Fruit fly (Drosophila melanogaster) whole organism, embryonic: ENCODE results near the gene ohgt.

Experiments
- BEAF-32 ChIP-seq: fragments of 200-800 bp; sonication (Bioruptor generic); optimal IDR thresholded peaks from 3 replicates; lab custom pipeline; 2017; ENCODE audit warnings: missing biosample characterization, missing genetic modification characterization, mild to moderate bottlenecking, moderate library complexity, missing genetic modification reagents
- Blimp-1 ChIP-seq: fragments of 200-800 bp; sonication (Bioruptor generic); optimal IDR thresholded peaks from 3 replicates; lab custom pipeline; 2018; ENCODE audit warnings: missing biosample characterization, missing genetic modification characterization, mild to moderate bottlenecking, moderate library complexity, missing genetic modification reagents
- CG11093 ChIP-seq: fragments of 200-800 bp; sonication (Bioruptor generic); IDR thresholded peaks from 3 replicates; pipeline ENCODE4 v1.3.6; 2022; ENCODE audit warnings: missing biosample characterization, missing genetic modification characterization
- CG11247 ChIP-seq: fragments of 200-800 bp; sonication (Bioruptor generic); IDR thresholded peaks from 2 replicates; pipeline ENCODE4 v1.3.6; 2022; ENCODE audit warnings: missing biosample characterization, missing genetic modification characterization
- CG12219 ChIP-seq: fragments of 200-800 bp; sonication (Bioruptor generic); optimal IDR thresholded peaks from 3 replicates; lab custom pipeline; 2018; ENCODE audit warnings: missing biosample characterization, mild to moderate bottlenecking, missing genetic modification characterization
- CG1233 ChIP-seq: fragments of 200-800 bp; sonication (Bioruptor generic); optimal IDR thresholded peaks from 4 replicates; lab custom pipeline; 2018; ENCODE audit warnings: missing biosample characterization, mild to moderate bottlenecking, missing genetic modification characterization
- CG13287 ChIP-seq: fragments of 200-800 bp; sonication (Bioruptor generic); IDR thresholded peaks from 2 replicates; pipeline ENCODE4 v1.3.6; 2022; ENCODE audit warnings: missing biosample characterization, missing genetic modification characterization; ENCODE audit not compliant: partially characterized antibody
- CG15269 ChIP-seq: fragments of 200-800 bp; sonication (Bioruptor generic); optimal IDR thresholded peaks from 2 replicates; lab custom pipeline; 2018; ENCODE audit warnings: missing biosample characterization, mild to moderate bottlenecking, missing genetic modification characterization, moderate library complexity
- CG17359 ChIP-seq: fragments of 200-800 bp; sonication (Bioruptor generic); optimal IDR thresholded peaks from 3 replicates; lab custom pipeline; 2018; ENCODE audit warnings: missing biosample characterization, mild to moderate bottlenecking, missing genetic modification characterization, moderate library complexity
- CG1792 ChIP-seq: fragments of 200-800 bp; sonication (Bioruptor generic); optimal IDR thresholded peaks from 2 replicates; lab custom pipeline; 2016; ENCODE audit warnings: missing biosample characterization, missing genetic modification characterization
- CG18011 ChIP-seq: fragments of 200-800 bp; sonication (Bioruptor generic); optimal IDR thresholded peaks from 2 replicates; lab custom pipeline; 2017; ENCODE audit warnings: missing biosample characterization, missing genetic modification characterization, mild to moderate bottlenecking, moderate library complexity, missing genotype
- CG2199 ChIP-seq: fragments of 200-800 bp; sonication (Bioruptor generic); IDR thresholded peaks from 3 replicates; pipeline ENCODE4 v1.3.6; 2022; ENCODE audit warnings: missing biosample characterization, missing genetic modification characterization
- CG31365 ChIP-seq: fragments of 200-800 bp; sonication (Bioruptor generic); optimal IDR thresholded peaks from 2 replicates; lab custom pipeline; 2018; ENCODE audit warnings: missing biosample characterization, mild to moderate bottlenecking, missing genetic modification characterization
- CG34224 ChIP-seq: fragments of 200-800 bp; sonication (Bioruptor generic); IDR thresholded peaks from 3 replicates; pipeline ENCODE4 v1.3.6; 2022; ENCODE audit warnings: missing biosample characterization, missing genetic modification characterization; ENCODE audit not compliant: partially characterized antibody
- CG34422 ChIP-seq: fragments of 200-800 bp; sonication (Bioruptor generic); IDR thresholded peaks from 3 replicates; pipeline ENCODE4 v1.3.6; 2022; ENCODE audit warnings: missing biosample characterization, missing genetic modification characterization
- CG6254 ChIP-seq: fragments of 200-800 bp; sonication (Bioruptor generic); optimal IDR thresholded peaks from 3 replicates; lab custom pipeline; 2017; ENCODE audit warnings: mild to moderate bottlenecking, missing biosample characterization, missing genetic modification reagents, missing genetic modification characterization
- CG7556 ChIP-seq: fragments of 200-800 bp; sonication (Bioruptor generic); optimal IDR thresholded peaks from 2 replicates; lab custom pipeline; 2017; ENCODE audit warnings: missing biosample characterization, mild to moderate bottlenecking, missing genetic modification characterization
- CG8359 ChIP-seq: fragments of 200-800 bp; sonication (Bioruptor generic); optimal IDR thresholded peaks from 2 replicates; lab custom pipeline; 2017; ENCODE audit warnings: missing biosample characterization, mild to moderate bottlenecking, missing genetic modification characterization, borderline replicate concordance
- CHES-1-like ChIP-seq: fragments of 200-800 bp; sonication (Bioruptor generic); optimal IDR thresholded peaks from 2 replicates; lab custom pipeline; 2016; ENCODE audit warnings: missing biosample characterization, missing genetic modification characterization
- CTCF ChIP-seq: fragments of 200-800 bp; sonication (Bioruptor generic); optimal IDR thresholded peaks from 2 replicates; lab custom pipeline; 2017; ENCODE audit warnings: missing biosample characterization, mild to moderate bottlenecking, missing genetic modification characterization, moderate library complexity
- ERR ChIP-seq: fragments of 200-800 bp; sonication (Bioruptor generic); optimal IDR thresholded peaks from 2 replicates; lab custom pipeline; 2016; ENCODE audit warnings: missing biosample characterization, missing genetic modification characterization
- Fer1 ChIP-seq: fragments of 200-800 bp; sonication (Bioruptor generic); optimal IDR thresholded peaks from 2 replicates; lab custom pipeline; 2017; ENCODE audit warnings: missing biosample characterization, mild to moderate bottlenecking, missing genetic modification characterization
- Fer3 ChIP-seq: fragments of 200-800 bp; sonication (Bioruptor generic); optimal IDR thresholded peaks from 2 replicates; lab custom pipeline; 2018; ENCODE audit warnings: missing biosample characterization, mild to moderate bottlenecking, missing genetic modification characterization, moderate library complexity
- HLH4C ChIP-seq: fragments of 200-800 bp; sonication (Bioruptor generic); IDR thresholded peaks from 3 replicates; pipeline ENCODE4 v1.3.6; 2022; ENCODE audit warnings: missing biosample characterization, missing genetic modification characterization; ENCODE audit not compliant: partially characterized antibody
- Hr51 ChIP-seq, 2 experiments: fragments of 200-800 bp; sonication (Bioruptor generic); optimal IDR thresholded peaks; 2 replicates in 1 of 2; 3 replicates in 1 of 2; lab custom pipeline; 2016 to 2018; ENCODE audit warnings: missing biosample characterization in 2 of 2, missing genetic modification characterization in 2 of 2, mild to moderate bottlenecking in 1 of 2, moderate library complexity in 1 of 2
- Med ChIP-seq: fragments of 200-800 bp; sonication (Bioruptor generic); peaks from one replicate; lab custom pipeline; 2016; ENCODE audit warnings: missing biosample characterization, missing genetic modification characterization, mild to moderate bottlenecking, inconsistent platforms, moderate library complexity
- Nf-YA ChIP-seq: fragments of 200-800 bp; sonication (Bioruptor generic); IDR thresholded peaks from 2 replicates; pipeline ENCODE4 v1.3.6; 2022; ENCODE audit warnings: missing biosample characterization, missing genetic modification characterization
- Oli ChIP-seq: fragments of 200-800 bp; sonication (Bioruptor generic); optimal IDR thresholded peaks from 2 replicates; lab custom pipeline; 2018; ENCODE audit warnings: missing biosample characterization, mild to moderate bottlenecking, missing genetic modification characterization, moderate library complexity
- Sin3A ChIP-seq: fragments of >200 bp; optimal IDR thresholded peaks from 2 replicates; lab custom pipeline; 2018
- Spps ChIP-seq: fragments of 200-800 bp; sonication (Bioruptor generic); optimal IDR thresholded peaks from 2 replicates; lab custom pipeline; 2018; ENCODE audit warnings: missing biosample characterization, mild to moderate bottlenecking, missing genetic modification characterization
- ab ChIP-seq: fragments of 200-800 bp; sonication (Bioruptor generic); optimal IDR thresholded peaks from 2 replicates; lab custom pipeline; 2016; ENCODE audit warnings: missing biosample characterization, missing genetic modification characterization
- abd-A ChIP-seq: fragments of 200-800 bp; sonication (Bioruptor generic); optimal IDR thresholded peaks from 3 replicates; lab custom pipeline; 2019; ENCODE audit warnings: missing biosample characterization, mild to moderate bottlenecking, missing genetic modification characterization, moderate library complexity
- bcd ChIP-seq: fragments of 200-800 bp; sonication (Bioruptor generic); optimal IDR thresholded peaks from 2 replicates; lab custom pipeline; 2017; ENCODE audit warnings: missing biosample characterization, mild to moderate bottlenecking, missing genetic modification characterization
- chinmo ChIP-seq: fragments of 200-800 bp; sonication (Bioruptor generic); IDR thresholded peaks from 4 replicates; pipeline ENCODE4 v1.3.6; 2022; ENCODE audit warnings: missing biosample characterization, missing genetic modification characterization; ENCODE audit not compliant: partially characterized antibody
- chn ChIP-seq: fragments of 200-800 bp; sonication (Bioruptor generic); optimal IDR thresholded peaks from 2 replicates; lab custom pipeline; 2016; ENCODE audit warnings: missing biosample characterization, missing genetic modification characterization
- corto ChIP-seq: fragments of 200-800 bp; sonication (Bioruptor generic); optimal IDR thresholded peaks from 2 replicates; lab custom pipeline; 2016; ENCODE audit warnings: missing biosample characterization, mild to moderate bottlenecking, missing genetic modification characterization, moderate library complexity
- ftz-f1 ChIP-seq: fragments of 200-800 bp; sonication (Bioruptor generic); optimal IDR thresholded peaks from 2 replicates; lab custom pipeline; 2016; ENCODE audit warnings: missing biosample characterization, missing genetic modification characterization
- gro ChIP-seq: fragments of 200-800 bp; sonication (Bioruptor generic); optimal IDR thresholded peaks from 2 replicates; lab custom pipeline; 2016; ENCODE audit warnings: missing biosample characterization, missing genetic modification characterization
- nom ChIP-seq: fragments of 200-800 bp; sonication (Bioruptor generic); optimal IDR thresholded peaks from 2 replicates; lab custom pipeline; 2017; ENCODE audit warnings: missing biosample characterization, missing genetic modification characterization, mild to moderate bottlenecking, moderate library complexity, missing genetic modification reagents
- oc ChIP-seq: fragments of 200-800 bp; sonication (Bioruptor generic); optimal IDR thresholded peaks from 2 replicates; lab custom pipeline; 2018; ENCODE audit warnings: missing biosample characterization, mild to moderate bottlenecking, missing genetic modification characterization, moderate library complexity
- onecut ChIP-seq: fragments of 200-800 bp; sonication (Bioruptor generic); IDR thresholded peaks from 2 replicates; pipeline ENCODE4 v1.3.6; 2022; ENCODE audit warnings: missing biosample characterization, missing genetic modification characterization
- otp ChIP-seq: fragments of 200-800 bp; sonication (Bioruptor generic); IDR thresholded peaks from 3 replicates; pipeline ENCODE4, ENCODE4 v1.3.6; 2022; ENCODE audit warnings: missing biosample characterization, missing genetic modification characterization
- p53 ChIP-seq: fragments of 200-800 bp; sonication (Bioruptor generic); optimal IDR thresholded peaks from 2 replicates; lab custom pipeline; 2016; ENCODE audit warnings: missing biosample characterization, missing genetic modification characterization
- pho ChIP-seq: fragments of 200-800 bp; sonication (Bioruptor generic); optimal IDR thresholded peaks from 2 replicates; lab custom pipeline; 2016; ENCODE audit warnings: missing biosample characterization, missing genetic modification characterization
- ranshi ChIP-seq: fragments of 200-800 bp; sonication (Bioruptor generic); IDR thresholded peaks from 2 replicates; pipeline ENCODE4 v1.3.6; 2022; ENCODE audit warnings: missing biosample characterization, missing genetic modification characterization
- sd ChIP-seq: fragments of 200-800 bp; sonication (Bioruptor generic); optimal IDR thresholded peaks from 3 replicates; lab custom pipeline; 2018; ENCODE audit warnings: missing biosample characterization, mild to moderate bottlenecking, missing genetic modification characterization, moderate library complexity
- seq ChIP-seq: fragments of 200-800 bp; sonication (Bioruptor generic); IDR thresholded peaks from 2 replicates; pipeline ENCODE4 v1.3.6; 2022; ENCODE audit warnings: missing biosample characterization, missing genetic modification characterization
- so ChIP-seq: fragments of 200-800 bp; sonication (Bioruptor generic); IDR thresholded peaks from 3 replicates; pipeline ENCODE4 v1.3.6; 2022; ENCODE audit warnings: missing biosample characterization, missing genetic modification characterization
- tap ChIP-seq: fragments of 200-800 bp; optimal IDR thresholded peaks from 3 replicates; lab custom pipeline; 2019; ENCODE audit warnings: missing biosample characterization, mild to moderate bottlenecking, missing genetic modification characterization, moderate library complexity
- unc-4 ChIP-seq: fragments of 200-800 bp; sonication (Bioruptor generic); IDR thresholded peaks from 2 replicates; pipeline ENCODE4 v1.3.6; 2022; ENCODE audit warnings: missing biosample characterization, missing genetic modification characterization; ENCODE audit not compliant: partially characterized antibody
- zen2 ChIP-seq: fragments of 200-800 bp; sonication (Bioruptor generic); IDR thresholded peaks from 3 replicates; pipeline ENCODE4 v1.3.6; 2022; ENCODE audit warnings: missing biosample characterization, missing genetic modification characterization; ENCODE audit not compliant: partially characterized antibody

Gene ohgt

dm6 chr3R:10089171-10089664 lies 40.2 kb downstream of the ohgt start (continued):
- no peak for TF ChIP-seq CG1792 (GFP tag; lab: Kevin White, UChicago)
- no peak for TF ChIP-seq CG18011
- TF ChIP-seq nom (GFP tag; lab: Kevin White, UChicago), result peak; percentile 25
- peak; percentile 46 for TF ChIP-seq oc (tag; lab: Kevin White, UChicago)
- TF ChIP-seq CG8359 (GFP tag; lab: Kevin White, UChicago), result no peak
- TF ChIP-seq unc-4 (GFP tag; lab: Robert Waterston, UW), result peak; percentile 47
- no peak for TF ChIP-seq tap (tag; lab: Kevin White, UChicago)
- TF ChIP-seq CG1233 (GFP tag; lab: Kevin White, UChicago), result no peak
- peak; percentile 8 for TF ChIP-seq Fer1 (GFP tag; lab: Kevin White, UChicago)
- no peak for TF ChIP-seq BEAF-32 (GFP tag; lab: Kevin White, UChicago)
- TF ChIP-seq Fer3 (tag; lab: Kevin White, UChicago), result no peak
- 0 out of 3 replicates have a peak, but pooled peaks have one; percentile 26 for TF ChIP-seq zen2 (GFP tag; lab: Robert Waterston, UW)
- peak; percentile 65; the same call in 2 of the 3 replicates for TF ChIP-seq CG34224 (GFP tag; lab: Robert Waterston, UW)
- no peak for TF ChIP-seq CG17359 (tag; lab: Kevin White, UChicago)
- peak; percentile 34 for TF ChIP-seq corto (GFP tag; lab: Kevin White, UChicago)
- no peak for TF ChIP-seq Blimp-1 (GFP tag; lab: Kevin White, UChicago)
- no peak for TF ChIP-seq CG11093 (GFP tag; lab: Robert Waterston, UW)
- TF ChIP-seq abd-A (tag; lab: Kevin White, UChicago), result no peak
- TF ChIP-seq sd (tag; lab: Kevin White, UChicago), result peak; percentile 74
- TF ChIP-seq CHES-1-like (GFP tag; lab: Kevin White, UChicago), result no peak
- peak; percentile 69 for TF ChIP-seq onecut (GFP tag; lab: Robert Waterston, UW)
- TF ChIP-seq ab (GFP tag; lab: Kevin White, UChicago), result no peak
- TF ChIP-seq CG13287, result peak; percentile 71
- peak; percentile 20; the same call in 1 of the 3 replicates for TF ChIP-seq CG34422
- no peak for TF ChIP-seq HLH4C (GFP tag; lab: Robert Waterston, UW)
- no peak for TF ChIP-seq bcd (GFP tag; lab: Kevin White, UChicago)
- TF ChIP-seq CG7556 (GFP tag; lab: Kevin White, UChicago), result no peak
- no peak for TF ChIP-seq CG31365
- TF ChIP-seq Hr51 (GFP tag; optimal IDR thresholded peaks at IDR 0.05; lab: Kevin White, UChicago), result peak in 1 of 2 experiments; percentile 40
- no peak for TF ChIP-seq Sin3A (lab: Kevin White, UChicago)
- 0 out of 2 replicates have a peak, but pooled peaks have one; percentile 17 for TF ChIP-seq seq (GFP tag; lab: Robert Waterston, UW)
- TF ChIP-seq ERR (GFP tag; lab: Kevin White, UChicago), result peak; percentile 31
- peak; percentile 96 for TF ChIP-seq ftz-f1 (GFP tag; lab: Kevin White, UChicago)
- no peak for TF ChIP-seq CG12219 (GFP tag; lab: Kevin White, UChicago)

dm6 chr3R:10090906-10091305 lies 41.9 kb downstream of the ohgt start:
- TF ChIP-seq chinmo (GFP tag; lab: Robert Waterston, UW), result 0 out of 4 replicates have a peak, but pooled peaks have one; percentile 15
- TF ChIP-seq CG15269, result no peak
- TF ChIP-seq ranshi (GFP tag; lab: Robert Waterston, UW), result no peak
- TF ChIP-seq Spps (tag; lab: Kevin White, UChicago), result no peak
- TF ChIP-seq CG2199 (GFP tag; lab: Robert Waterston, UW), result 0 out of 3 replicates have a peak, but pooled peaks have one; percentile 12
- TF ChIP-seq so (GFP tag; lab: Robert Waterston, UW), result no peak
- TF ChIP-seq p53 (GFP tag; lab: Kevin White, UChicago), result no peak
- TF ChIP-seq Nf-YA (GFP tag; lab: Robert Waterston, UW), result no peak
- TF ChIP-seq CG6254 (GFP tag; lab: Kevin White, UChicago), result peak; percentile 94
- TF ChIP-seq chn (GFP tag; lab: Kevin White, UChicago), result no peak
- no peak for TF ChIP-seq pho (GFP tag; lab: Kevin White, UChicago)
- peak; percentile 76 for TF ChIP-seq CTCF (GFP tag; lab: Kevin White, UChicago)
- no peak for TF ChIP-seq CG11247 (GFP tag; lab: Robert Waterston, UW)
- no peak for TF ChIP-seq otp (GFP tag; lab: Robert Waterston, UW)
- peak; percentile 8 for TF ChIP-seq Med (GFP tag; lab: Kevin White, UChicago)
- no peak for TF ChIP-seq Oli (tag; lab: Kevin White, UChicago)
- no peak for TF ChIP-seq gro
